Fruit fly (Drosophila melanogaster) whole organism, embryonic: ENCODE data around the gene Kr-h2.

Experiments used
- Atf3 ChIP-seq: fragments of 200-800 bp; sonication (Bioruptor generic); optimal IDR thresholded peaks from 3 replicates; lab custom pipeline; 2016; ENCODE audit warnings: missing biosample characterization, missing genetic modification characterization
- B-H2 ChIP-seq: fragments of 200-800 bp; sonication (Bioruptor generic); optimal IDR thresholded peaks from 2 replicates; lab custom pipeline; 2018; ENCODE audit warnings: missing biosample characterization, mild to moderate bottlenecking, missing genetic modification characterization
- Bdp1 ChIP-seq: fragments of 200-800 bp; sonication (Bioruptor generic); optimal IDR thresholded peaks from 3 replicates; lab custom pipeline; 2016; ENCODE audit warnings: missing biosample characterization, missing genetic modification characterization
- CG10147 ChIP-seq: fragments of 200-800 bp; sonication (Bioruptor generic); optimal IDR thresholded peaks from 2 replicates; lab custom pipeline; 2019; ENCODE audit warnings: missing biosample characterization, mild to moderate bottlenecking, missing genetic modification characterization, moderate library complexity
- CG10209 ChIP-seq: fragments of 200-800 bp; sonication (Bioruptor generic); optimal IDR thresholded peaks from 3 replicates; lab custom pipeline; 2017; ENCODE audit warnings: missing biosample characterization, mild to moderate bottlenecking, missing genetic modification characterization, missing genetic modification reagents
- CG13894 ChIP-seq: fragments of 200-800 bp; sonication (Bioruptor generic); optimal IDR thresholded peaks from 3 replicates; lab custom pipeline; 2018; ENCODE audit warnings: missing biosample characterization, mild to moderate bottlenecking, missing genetic modification characterization, moderate library complexity
- CG14050 ChIP-seq: fragments of 200-800 bp; sonication (Bioruptor generic); IDR thresholded peaks from 3 replicates; pipeline ENCODE4 v1.3.6; 2022; ENCODE audit warnings: missing biosample characterization, missing genetic modification characterization
- CG14441 ChIP-seq: fragments of 200-800 bp; sonication (Bioruptor generic); IDR thresholded peaks from 2 replicates; pipeline ENCODE4 v1.3.6; 2022; ENCODE audit warnings: missing biosample characterization, missing genetic modification characterization
- CG15601 ChIP-seq: fragments of 200-800 bp; sonication (Bioruptor generic); optimal IDR thresholded peaks from 3 replicates; lab custom pipeline; 2019; ENCODE audit warnings: missing biosample characterization, mild to moderate bottlenecking, missing genetic modification characterization, moderate library complexity
- CG1647 ChIP-seq: fragments of 200-800 bp; sonication (Bioruptor generic); optimal IDR thresholded peaks from 3 replicates; lab custom pipeline; 2016; ENCODE audit warnings: missing biosample characterization, missing genetic modification characterization
- CG16815 ChIP-seq: fragments of 200-800 bp; sonication (Bioruptor generic); optimal IDR thresholded peaks from 3 replicates; lab custom pipeline; 2017; ENCODE audit warnings: missing biosample characterization, mild to moderate bottlenecking, missing genetic modification characterization
- CG16863 ChIP-seq: fragments of 200-800 bp; sonication (Bioruptor generic); optimal IDR thresholded peaks from 3 replicates; lab custom pipeline; 2016; ENCODE audit warnings: missing biosample characterization, missing genetic modification characterization
- CG17829 ChIP-seq: fragments of 200-800 bp; optimal IDR thresholded peaks from 2 replicates; lab custom pipeline; 2019; ENCODE audit warnings: missing biosample characterization, mild to moderate bottlenecking, missing genetic modification characterization, moderate library complexity
- CG30431 ChIP-seq: fragments of 200-800 bp; sonication (Bioruptor generic); optimal IDR thresholded peaks from 2 replicates; lab custom pipeline; 2017; ENCODE audit warnings: missing biosample characterization, missing genetic modification characterization
- CG31388 ChIP-seq: fragments of 200-800 bp; sonication (Bioruptor generic); optimal IDR thresholded peaks from 2 replicates; lab custom pipeline; 2016; ENCODE audit warnings: missing biosample characterization, missing genetic modification characterization
- CG34224 ChIP-seq: fragments of 200-800 bp; sonication (Bioruptor generic); IDR thresholded peaks from 3 replicates; pipeline ENCODE4 v1.3.6; 2022; ENCODE audit warnings: missing biosample characterization, missing genetic modification characterization; ENCODE audit not compliant: partially characterized antibody
- CG42726 ChIP-seq: fragments of 200-800 bp; sonication (Bioruptor generic); IDR thresholded peaks from 2 replicates; pipeline ENCODE4 v1.3.6; 2022; ENCODE audit warnings: missing biosample characterization, missing genetic modification characterization; ENCODE audit not compliant: partially characterized antibody
- CG6683 ChIP-seq: fragments of 200-800 bp; sonication (Bioruptor generic); optimal IDR thresholded peaks from 2 replicates; lab custom pipeline; 2017; ENCODE audit warnings: missing biosample characterization, mild to moderate bottlenecking, missing genetic modification characterization, missing genetic modification reagents
- CG8281 ChIP-seq: fragments of 200-800 bp; sonication (Bioruptor generic); optimal IDR thresholded peaks from 2 replicates; lab custom pipeline; 2018; ENCODE audit warnings: missing biosample characterization, mild to moderate bottlenecking, missing genetic modification characterization, moderate library complexity
- CTCF ChIP-seq: fragments of 200-800 bp; sonication (Bioruptor generic); optimal IDR thresholded peaks from 2 replicates; lab custom pipeline; 2017; ENCODE audit warnings: missing biosample characterization, mild to moderate bottlenecking, missing genetic modification characterization, moderate library complexity
- Doc2 ChIP-seq: fragments of 200-800 bp; sonication (Bioruptor generic); IDR thresholded peaks from 2 replicates; pipeline ENCODE4 v1.3.6; 2022; ENCODE audit warnings: missing biosample characterization, missing genetic modification characterization
- Kr ChIP-seq: fragments of 200-800 bp; sonication (Bioruptor generic); optimal IDR thresholded peaks from 2 replicates; lab custom pipeline; 2017; ENCODE audit warnings: missing biosample characterization, mild to moderate bottlenecking, missing genetic modification characterization
- Lim3 ChIP-seq: fragments of 200-800 bp; sonication (Bioruptor generic); IDR thresholded peaks from 2 replicates; pipeline ENCODE4 v1.3.6; 2022; ENCODE audit warnings: missing biosample characterization, missing genetic modification characterization
- Mes4 ChIP-seq: fragments of 200-800 bp; sonication (Bioruptor generic); optimal IDR thresholded peaks from 2 replicates; lab custom pipeline; 2016; ENCODE audit warnings: missing biosample characterization, missing genetic modification characterization
- NC2α ChIP-seq: fragments of 200-800 bp; sonication (Bioruptor generic); optimal IDR thresholded peaks from 2 replicates; lab custom pipeline; 2016; ENCODE audit warnings: missing biosample characterization, missing genetic modification characterization
- PHDP ChIP-seq: fragments of 200-800 bp; sonication (Bioruptor generic); optimal IDR thresholded peaks from 3 replicates; lab custom pipeline; 2018; ENCODE audit warnings: missing biosample characterization, mild to moderate bottlenecking, missing genetic modification characterization, moderate library complexity
- Scr ChIP-seq: fragments of 200-800 bp; sonication (Bioruptor generic); IDR thresholded peaks from 2 replicates; pipeline ENCODE4 v1.3.6; 2022; ENCODE audit warnings: missing biosample characterization, missing genetic modification characterization; ENCODE audit not compliant: partially characterized antibody
- Sry-δ ChIP-seq: fragments of 200-800 bp; sonication (Bioruptor generic); optimal IDR thresholded peaks from 2 replicates; lab custom pipeline; 2016; ENCODE audit warnings: missing biosample characterization, missing genetic modification characterization
- abd-A ChIP-seq: fragments of 200-800 bp; sonication (Bioruptor generic); optimal IDR thresholded peaks from 3 replicates; lab custom pipeline; 2019; ENCODE audit warnings: missing biosample characterization, mild to moderate bottlenecking, missing genetic modification characterization, moderate library complexity
- amos ChIP-seq: fragments of 200-800 bp; sonication (Bioruptor generic); IDR thresholded peaks from 2 replicates; pipeline ENCODE4 v1.3.6; 2022; ENCODE audit warnings: missing biosample characterization, missing genetic modification characterization; ENCODE audit not compliant: partially characterized antibody
- br ChIP-seq: fragments of >200 bp; optimal IDR thresholded peaks from 2 replicates; lab custom pipeline; 2017
- crc ChIP-seq: fragments of 200-800 bp; sonication (Bioruptor generic); optimal IDR thresholded peaks from 2 replicates; lab custom pipeline; 2016; ENCODE audit warnings: missing biosample characterization, missing genetic modification characterization
- croc ChIP-seq: fragments of 200-800 bp; sonication (Bioruptor generic); conservative IDR thresholded peaks from 3 replicates; pipeline ENCODE4 v1.3.6; 2022; ENCODE audit warnings: missing biosample characterization, missing genetic modification characterization
- da ChIP-seq: fragments of 200-800 bp; sonication (Bioruptor generic); optimal IDR thresholded peaks from 2 replicates; lab custom pipeline; 2016; ENCODE audit warnings: missing biosample characterization, missing genetic modification characterization
- ems ChIP-seq: fragments of 200-800 bp; sonication (Bioruptor generic); optimal IDR thresholded peaks from 3 replicates; lab custom pipeline; 2016; ENCODE audit warnings: missing biosample characterization, missing genetic modification characterization
- fd64A ChIP-seq: fragments of 200-800 bp; sonication (Bioruptor generic); optimal IDR thresholded peaks from 3 replicates; lab custom pipeline; 2018; ENCODE audit warnings: missing biosample characterization, mild to moderate bottlenecking, missing genetic modification characterization
- fru ChIP-seq: fragments of >200 bp; optimal IDR thresholded peaks from 2 replicates; lab custom pipeline; 2017
- gce ChIP-seq: fragments of 200-800 bp; sonication (Bioruptor generic); IDR thresholded peaks from 3 replicates; pipeline ENCODE4 v1.3.6; 2022; ENCODE audit warnings: missing biosample characterization, missing genetic modification characterization
- grau ChIP-seq: fragments of 200-800 bp; optimal IDR thresholded peaks from 3 replicates; lab custom pipeline; 2019; ENCODE audit warnings: missing biosample characterization, mild to moderate bottlenecking, missing genetic modification characterization, moderate library complexity
- hbn ChIP-seq: fragments of 200-800 bp; sonication (Bioruptor generic); IDR thresholded peaks from 2 replicates; pipeline ENCODE4 v1.3.6; 2022; ENCODE audit warnings: missing biosample characterization, missing genetic modification characterization; ENCODE audit not compliant: partially characterized antibody
- kay ChIP-seq: fragments of 200-800 bp; sonication (Bioruptor generic); optimal IDR thresholded peaks from 2 replicates; lab custom pipeline; 2016; ENCODE audit warnings: missing biosample characterization, missing genetic modification characterization
- knrl ChIP-seq: fragments of 200-800 bp; sonication (Bioruptor generic); IDR thresholded peaks from 3 replicates; pipeline ENCODE4 v1.3.6; 2022; ENCODE audit warnings: missing biosample characterization, missing genetic modification characterization; ENCODE audit not compliant: partially characterized antibody
- mirr ChIP-seq: fragments of 200-800 bp; sonication (Bioruptor generic); optimal IDR thresholded peaks from 3 replicates; lab custom pipeline; 2018; ENCODE audit warnings: missing biosample characterization, mild to moderate bottlenecking, missing genetic modification characterization
- phol ChIP-seq: fragments of 200-800 bp; sonication (Bioruptor generic); optimal IDR thresholded peaks from 3 replicates; lab custom pipeline; 2018; ENCODE audit warnings: missing biosample characterization, mild to moderate bottlenecking, missing genetic modification characterization, moderate library complexity
- pnt ChIP-seq: fragments of 200-800 bp; sonication (Bioruptor generic); optimal IDR thresholded peaks from 3 replicates; lab custom pipeline; 2016; ENCODE audit warnings: missing biosample characterization, missing genetic modification characterization
- sd ChIP-seq: fragments of 200-800 bp; sonication (Bioruptor generic); optimal IDR thresholded peaks from 3 replicates; lab custom pipeline; 2018; ENCODE audit warnings: missing biosample characterization, mild to moderate bottlenecking, missing genetic modification characterization, moderate library complexity
- sim ChIP-seq: fragments of 200-800 bp; sonication (Bioruptor generic); IDR thresholded peaks from 2 replicates; pipeline ENCODE4 v1.3.6; 2022; ENCODE audit warnings: missing biosample characterization, missing genetic modification characterization
- slou ChIP-seq: fragments of 200-800 bp; sonication (Bioruptor generic); optimal IDR thresholded peaks from 3 replicates; lab custom pipeline; 2016; ENCODE audit warnings: missing biosample characterization, missing genetic modification characterization
- sr ChIP-seq: fragments of 200-800 bp; sonication (Bioruptor generic); IDR thresholded peaks from 3 replicates; pipeline ENCODE4 v1.3.6; 2022; ENCODE audit warnings: missing biosample characterization, missing genetic modification characterization
- ssp ChIP-seq: fragments of 200-800 bp; sonication (Bioruptor generic); IDR thresholded peaks from 2 replicates; pipeline ENCODE4 v1.3.6; 2022; ENCODE audit warnings: missing biosample characterization, missing genetic modification characterization
- stwl ChIP-seq: fragments of 200-800 bp; sonication (Bioruptor generic); optimal IDR thresholded peaks from 3 replicates; lab custom pipeline; 2018; ENCODE audit warnings: missing biosample characterization, mild to moderate bottlenecking, missing genetic modification characterization, moderate library complexity
- tup ChIP-seq: fragments of 200-800 bp; sonication (Bioruptor generic); optimal IDR thresholded peaks from 2 replicates; lab custom pipeline; 2016; ENCODE audit warnings: missing biosample characterization, mild to moderate bottlenecking, missing genetic modification characterization, moderate library complexity

Gene Kr-h2

dm6 chr2L:6037830-6038229, 33.0 kb upstream of the Kr-h2 start, which contains the start of the genes CG9117 and CG31643 (continued):
- TF ChIP-seq CG6683 (GFP tag; lab: Kevin White, UChicago) (peak; percentile 29), CG8281 (tag; lab: Kevin White, UChicago) (no peak), CG31388 (no peak), Sry-δ (GFP tag; lab: Kevin White, UChicago) (peak; percentile 26), sr (GFP tag; lab: Robert Waterston, UW) (no peak), br (lab: Kevin White, UChicago) (no peak), Doc2 (GFP tag; lab: Robert Waterston, UW) (no peak), CG10147 (GFP tag; lab: Kevin White, UChicago) (peak; percentile 21), da (GFP tag; lab: Kevin White, UChicago) (no peak), knrl (GFP tag; lab: Robert Waterston, UW) (no peak), CG14441 (GFP tag; lab: Robert Waterston, UW) (peak; percentile 29; the same call in 1 of the 2 replicates), CTCF (GFP tag; lab: Kevin White, UChicago) (no peak), Atf3 (no peak), fru (lab: Kevin White, UChicago) (no peak), NC2α (no peak), pnt (GFP tag; lab: Kevin White, UChicago) (peak; percentile 39), CG16815 (GFP tag; lab: Kevin White, UChicago) (no peak), stwl (tag; lab: Kevin White, UChicago) (peak; percentile 54), phol (tag; lab: Kevin White, UChicago) (peak; percentile 69), fd64A (GFP tag; lab: Kevin White, UChicago) (no peak), mirr (GFP tag; lab: Kevin White, UChicago) (peak; percentile 48), hbn (peak; percentile 34; the same call in 1 of the 2 replicates), abd-A (tag; lab: Kevin White, UChicago) (no peak), amos (GFP tag; lab: Robert Waterston, UW) (no peak), tup (GFP tag; lab: Kevin White, UChicago) (no peak), slou (GFP tag; lab: Kevin White, UChicago) (no peak), B-H2 (GFP tag; lab: Kevin White, UChicago) (no peak), CG30431 (GFP tag; lab: Kevin White, UChicago) (no peak), kay (GFP tag; lab: Kevin White, UChicago) (peak; percentile 33), crc (GFP tag; lab: Kevin White, UChicago) (peak; percentile 4), CG14050 (GFP tag; lab: Robert Waterston, UW) (no peak), CG16863 (GFP tag; lab: Kevin White, UChicago) (peak; percentile 49), PHDP (tag; lab: Kevin White, UChicago) (peak; percentile 66), croc (GFP tag; lab: Robert Waterston, UW) (no peak), sim (no peak), sd (no peak), ems (GFP tag; lab: Kevin White, UChicago) (peak; percentile 52), grau (tag; lab: Kevin White, UChicago) (peak; percentile 56), CG34224 (GFP tag; lab: Robert Waterston, UW) (peak; percentile 60; the same call in 2 of the 3 replicates), CG15601 (tag; lab: Kevin White, UChicago) (peak; percentile 69), ssp (GFP tag; lab: Robert Waterston, UW) (no peak), gce (GFP tag; lab: Robert Waterston, UW) (no peak), Bdp1 (GFP tag; lab: Kevin White, UChicago) (peak; percentile 29), CG13894 (tag; lab: Kevin White, UChicago) (no peak), CG17829 (tag; lab: Kevin White, UChicago) (peak; percentile 20), Lim3 (GFP tag; lab: Robert Waterston, UW) (no peak), Scr (peak; percentile 21; the same call in 1 of the 2 replicates), CG10209 (GFP tag; lab: Kevin White, UChicago) (peak; percentile 20), Kr (GFP tag; lab: Kevin White, UChicago) (no peak), CG1647 (GFP tag; lab: Kevin White, UChicago) (no peak), CG42726 (GFP tag; lab: Robert Waterston, UW) (no peak), Mes4 (peak; percentile 30)
